Fruit fly (Drosophila melanogaster) whole organism, embryonic: Measurements from ENCODE around the gene CG5079.
A peak's percentile ranks its signal among the peaks of the same experiment; 100 is the strongest.

Experiments used
- Antp ChIP-seq: fragments of 200-800 bp; sonication (Bioruptor generic); optimal IDR thresholded peaks from 3 replicates; lab custom pipeline; 2016; ENCODE audit warnings: missing biosample characterization, missing genetic modification characterization
- Bteb2 ChIP-seq: fragments of 200-800 bp; sonication (Bioruptor generic); optimal IDR thresholded peaks from 2 replicates; lab custom pipeline; 2016; ENCODE audit warnings: missing biosample characterization, missing genetic modification characterization
- CG10267 ChIP-seq: fragments of 200-800 bp; sonication (Bioruptor generic); optimal IDR thresholded peaks from 2 replicates; lab custom pipeline; 2018; ENCODE audit warnings: missing biosample characterization, mild to moderate bottlenecking, missing genetic modification characterization, moderate library complexity
- CG10959 ChIP-seq: fragments of 200-800 bp; sonication (Bioruptor generic); IDR thresholded peaks from 2 replicates; pipeline ENCODE4 v1.3.6; 2022; ENCODE audit warnings: missing biosample characterization, missing genetic modification characterization
- CG11723 ChIP-seq: fragments of 200-800 bp; sonication (Bioruptor generic); optimal IDR thresholded peaks from 2 replicates; lab custom pipeline; 2017; ENCODE audit warnings: missing biosample characterization, mild to moderate bottlenecking, missing genetic modification characterization
- CG12744 ChIP-seq: fragments of 200-800 bp; sonication (Bioruptor generic); optimal IDR thresholded peaks from 2 replicates; lab custom pipeline; 2016; ENCODE audit warnings: missing biosample characterization, missing genetic modification characterization
- CG14667 ChIP-seq: fragments of 200-800 bp; sonication (Bioruptor generic); IDR thresholded peaks from 2 replicates; pipeline ENCODE4 v1.3.6; 2022; ENCODE audit warnings: missing biosample characterization, missing genetic modification characterization
- CG15601 ChIP-seq: fragments of 200-800 bp; sonication (Bioruptor generic); optimal IDR thresholded peaks from 3 replicates; lab custom pipeline; 2019; ENCODE audit warnings: missing biosample characterization, mild to moderate bottlenecking, missing genetic modification characterization, moderate library complexity
- CG17912 ChIP-seq: fragments of 200-800 bp; sonication (Bioruptor generic); optimal IDR thresholded peaks from 2 replicates; lab custom pipeline; 2018; ENCODE audit warnings: missing biosample characterization, mild to moderate bottlenecking, missing genetic modification characterization
- CG1792 ChIP-seq: fragments of 200-800 bp; sonication (Bioruptor generic); optimal IDR thresholded peaks from 2 replicates; lab custom pipeline; 2016; ENCODE audit warnings: missing biosample characterization, missing genetic modification characterization
- CG1832 ChIP-seq: fragments of 200-800 bp; sonication (Bioruptor generic); optimal IDR thresholded peaks from 2 replicates; lab custom pipeline; 2017; ENCODE audit warnings: missing biosample characterization, mild to moderate bottlenecking, missing genetic modification characterization, inconsistent platforms
- CG18599 ChIP-seq: fragments of 200-800 bp; sonication (Bioruptor generic); optimal IDR thresholded peaks from 3 replicates; lab custom pipeline; 2017; ENCODE audit warnings: missing biosample characterization, missing genetic modification characterization, mild to moderate bottlenecking, moderate library complexity, missing genetic modification reagents
- CG2199 ChIP-seq: fragments of 200-800 bp; sonication (Bioruptor generic); IDR thresholded peaks from 3 replicates; pipeline ENCODE4 v1.3.6; 2022; ENCODE audit warnings: missing biosample characterization, missing genetic modification characterization
- CG32767 ChIP-seq: fragments of 200-800 bp; sonication (Bioruptor generic); IDR thresholded peaks from 2 replicates; pipeline ENCODE4 v1.3.6; 2022; ENCODE audit warnings: missing biosample characterization, missing genetic modification characterization
- CG33213 ChIP-seq: fragments of 200-800 bp; sonication (Bioruptor generic); optimal IDR thresholded peaks from 3 replicates; lab custom pipeline; 2016; ENCODE audit warnings: missing biosample characterization, missing genetic modification characterization
- CG4424 ChIP-seq: fragments of 200-800 bp; sonication (Bioruptor generic); optimal IDR thresholded peaks from 3 replicates; lab custom pipeline; 2016; ENCODE audit warnings: missing biosample characterization, missing genetic modification characterization
- CG6175 ChIP-seq: fragments of 200-800 bp; sonication (Bioruptor generic); IDR thresholded peaks from 3 replicates; pipeline ENCODE4 v1.3.6; 2022; ENCODE audit warnings: missing biosample characterization, missing genetic modification characterization
- CG6683 ChIP-seq: fragments of 200-800 bp; sonication (Bioruptor generic); optimal IDR thresholded peaks from 2 replicates; lab custom pipeline; 2017; ENCODE audit warnings: missing biosample characterization, mild to moderate bottlenecking, missing genetic modification characterization, missing genetic modification reagents
- CG7786 ChIP-seq: fragments of 200-800 bp; sonication (Bioruptor generic); optimal IDR thresholded peaks from 2 replicates; lab custom pipeline; 2016; ENCODE audit warnings: missing biosample characterization, missing genetic modification characterization
- Doc3 ChIP-seq: fragments of 200-800 bp; sonication (Bioruptor generic); IDR thresholded peaks from 3 replicates; pipeline ENCODE4 v1.3.6; 2022; ENCODE audit warnings: missing biosample characterization, missing genetic modification characterization; ENCODE audit not compliant: partially characterized antibody
- H2.0 ChIP-seq: fragments of 200-800 bp; sonication (Bioruptor generic); IDR thresholded peaks from 2 replicates; pipeline ENCODE4 v1.3.6; 2022; ENCODE audit warnings: missing biosample characterization, missing genetic modification characterization
- HLH54F ChIP-seq: fragments of 200-800 bp; sonication (Bioruptor generic); optimal IDR thresholded peaks from 3 replicates; lab custom pipeline; 2016; ENCODE audit warnings: missing biosample characterization, missing genetic modification characterization
- HmgD ChIP-seq: fragments of 200-800 bp; sonication (Bioruptor generic); optimal IDR thresholded peaks from 3 replicates; lab custom pipeline; 2016; ENCODE audit warnings: missing biosample characterization, missing genetic modification characterization
- Kr ChIP-seq: fragments of 200-800 bp; sonication (Bioruptor generic); optimal IDR thresholded peaks from 2 replicates; lab custom pipeline; 2017; ENCODE audit warnings: missing biosample characterization, mild to moderate bottlenecking, missing genetic modification characterization
- Side ChIP-seq: fragments of 200-800 bp; sonication (Bioruptor generic); optimal IDR thresholded peaks from 2 replicates; lab custom pipeline; 2016; ENCODE audit warnings: missing biosample characterization, missing genetic modification characterization
- Trl ChIP-seq, 3 experiments: fragments of >200 bp in 2 of 3; fragments of 200-800 bp in 1 of 3; sonication (Bioruptor generic) in 1 of 3; optimal IDR thresholded peaks; 2 replicates in 1 of 3; 3 replicates in 2 of 3; lab custom pipeline; 2016 to 2017; ENCODE audit warnings: missing biosample characterization in 1 of 3, missing genetic modification characterization in 1 of 3
- abd-A ChIP-seq: fragments of 200-800 bp; sonication (Bioruptor generic); optimal IDR thresholded peaks from 3 replicates; lab custom pipeline; 2019; ENCODE audit warnings: missing biosample characterization, mild to moderate bottlenecking, missing genetic modification characterization, moderate library complexity
- ac ChIP-seq: fragments of 200-800 bp; sonication (Bioruptor generic); optimal IDR thresholded peaks from 3 replicates; lab custom pipeline; 2017; ENCODE audit warnings: missing biosample characterization, mild to moderate bottlenecking, missing genetic modification characterization
- br ChIP-seq: fragments of >200 bp; optimal IDR thresholded peaks from 2 replicates; lab custom pipeline; 2017
- cas ChIP-seq: fragments of 200-800 bp; sonication (Bioruptor generic); IDR thresholded peaks from 2 replicates; pipeline ENCODE4 v1.3.6; 2022; ENCODE audit warnings: missing biosample characterization, missing genetic modification characterization
- caup ChIP-seq: fragments of 200-800 bp; sonication (Bioruptor generic); optimal IDR thresholded peaks from 3 replicates; lab custom pipeline; 2017; ENCODE audit warnings: missing biosample characterization, mild to moderate bottlenecking, missing genetic modification characterization, moderate library complexity; ENCODE audit not compliant: severe bottlenecking
- cg ChIP-seq: fragments of 200-800 bp; sonication (Bioruptor generic); optimal IDR thresholded peaks from 3 replicates; lab custom pipeline; 2019; ENCODE audit warnings: missing biosample characterization, mild to moderate bottlenecking, missing genetic modification characterization, moderate library complexity
- croc ChIP-seq: fragments of 200-800 bp; sonication (Bioruptor generic); conservative IDR thresholded peaks from 3 replicates; pipeline ENCODE4 v1.3.6; 2022; ENCODE audit warnings: missing biosample characterization, missing genetic modification characterization
- crol ChIP-seq: fragments of 200-800 bp; sonication (Bioruptor generic); IDR thresholded peaks from 2 replicates; pipeline ENCODE4 v1.3.6; 2022; ENCODE audit warnings: missing biosample characterization, missing genetic modification characterization
- ems ChIP-seq: fragments of 200-800 bp; sonication (Bioruptor generic); optimal IDR thresholded peaks from 3 replicates; lab custom pipeline; 2016; ENCODE audit warnings: missing biosample characterization, missing genetic modification characterization
- gsb-n ChIP-seq: fragments of 200-800 bp; sonication (Bioruptor generic); optimal IDR thresholded peaks from 3 replicates; lab custom pipeline; 2018; ENCODE audit warnings: missing biosample characterization, mild to moderate bottlenecking, missing genetic modification characterization
- hbn ChIP-seq: fragments of 200-800 bp; sonication (Bioruptor generic); IDR thresholded peaks from 2 replicates; pipeline ENCODE4 v1.3.6; 2022; ENCODE audit warnings: missing biosample characterization, missing genetic modification characterization; ENCODE audit not compliant: partially characterized antibody
- jumu ChIP-seq: fragments of 200-800 bp; sonication (Bioruptor generic); optimal IDR thresholded peaks from 3 replicates; lab custom pipeline; 2016; ENCODE audit warnings: missing biosample characterization, missing genetic modification characterization
- kah ChIP-seq: fragments of 200-800 bp; sonication (Bioruptor generic); optimal IDR thresholded peaks from 2 replicates; lab custom pipeline; 2018; ENCODE audit warnings: missing biosample characterization, mild to moderate bottlenecking, missing genetic modification characterization
- kni ChIP-seq: fragments of 200-800 bp; sonication (Bioruptor generic); optimal IDR thresholded peaks from 3 replicates; lab custom pipeline; 2017; ENCODE audit warnings: mild to moderate bottlenecking, missing biosample characterization, missing genetic modification reagents, missing genetic modification characterization
- lab ChIP-seq: fragments of 200-800 bp; sonication (Bioruptor generic); optimal IDR thresholded peaks from 3 replicates; lab custom pipeline; 2017; ENCODE audit warnings: missing biosample characterization, missing genetic modification characterization, mild to moderate bottlenecking, moderate library complexity, missing genetic modification reagents
- lilli ChIP-seq: fragments of 200-800 bp; sonication (Bioruptor generic); optimal IDR thresholded peaks from 3 replicates; lab custom pipeline; 2016; ENCODE audit warnings: missing biosample characterization, missing genetic modification characterization
- run ChIP-seq: fragments of 200-800 bp; sonication (Bioruptor generic); optimal IDR thresholded peaks from 3 replicates; lab custom pipeline; 2018; ENCODE audit warnings: missing biosample characterization, mild to moderate bottlenecking, missing genetic modification characterization
- salm ChIP-seq: fragments of 200-800 bp; sonication (Bioruptor generic); optimal IDR thresholded peaks from 2 replicates; lab custom pipeline; 2018; ENCODE audit warnings: missing biosample characterization, mild to moderate bottlenecking, missing genetic modification characterization
- seq ChIP-seq: fragments of 200-800 bp; sonication (Bioruptor generic); IDR thresholded peaks from 2 replicates; pipeline ENCODE4 v1.3.6; 2022; ENCODE audit warnings: missing biosample characterization, missing genetic modification characterization
- stwl ChIP-seq: fragments of 200-800 bp; sonication (Bioruptor generic); optimal IDR thresholded peaks from 3 replicates; lab custom pipeline; 2018; ENCODE audit warnings: missing biosample characterization, mild to moderate bottlenecking, missing genetic modification characterization, moderate library complexity
- tup ChIP-seq: fragments of 200-800 bp; sonication (Bioruptor generic); optimal IDR thresholded peaks from 2 replicates; lab custom pipeline; 2016; ENCODE audit warnings: missing biosample characterization, mild to moderate bottlenecking, missing genetic modification characterization, moderate library complexity
- tx ChIP-seq: fragments of 200-800 bp; sonication (Bioruptor generic); optimal IDR thresholded peaks from 2 replicates; lab custom pipeline; 2016; ENCODE audit warnings: missing biosample characterization, missing genetic modification characterization
- vfl ChIP-seq: fragments of 200-800 bp; sonication (Bioruptor generic); optimal IDR thresholded peaks from 2 replicates; lab custom pipeline; 2016; ENCODE audit warnings: missing biosample characterization, missing genetic modification characterization
- zen2 ChIP-seq: fragments of 200-800 bp; sonication (Bioruptor generic); IDR thresholded peaks from 3 replicates; pipeline ENCODE4 v1.3.6; 2022; ENCODE audit warnings: missing biosample characterization, missing genetic modification characterization; ENCODE audit not compliant: partially characterized antibody

The CG5079 gene

dm6 chr3R:25647577-25648257 lies 34.3 kb downstream of the CG5079 start (continued):
- TF ChIP-seq CG6683 (GFP tag; lab: Kevin White, UChicago) (no peak), tup (GFP tag; lab: Kevin White, UChicago) (no peak), CG4424 (GFP tag; lab: Kevin White, UChicago) (peak; percentile 13), CG12744 (GFP tag; lab: Kevin White, UChicago) (no peak), CG10959 (GFP tag; lab: Robert Waterston, UW) (no peak), HLH54F (GFP tag; lab: Kevin White, UChicago) (no peak), cg (GFP tag; lab: Kevin White, UChicago) (peak; percentile 87), Trl (optimal IDR thresholded peaks at IDR 0.05; lab: Kevin White, UChicago) (no peak), Trl (GFP tag; optimal IDR thresholded peaks at IDR 0.05; lab: Kevin White, UChicago) (peak; percentile 51), Antp (GFP tag; lab: Kevin White, UChicago) (no peak), CG10267 (tag; lab: Kevin White, UChicago) (no peak), Side (peak; percentile 41), CG17912 (GFP tag; lab: Kevin White, UChicago) (no peak), Doc3 (GFP tag; lab: Robert Waterston, UW) (peak; percentile 52; the same call in 2 of the 3 replicates), vfl (GFP tag; lab: Kevin White, UChicago) (no peak), run (tag; lab: Kevin White, UChicago) (no peak), CG6175 (GFP tag; lab: Robert Waterston, UW) (no peak), CG1792 (GFP tag; lab: Kevin White, UChicago) (no peak), CG2199 (GFP tag; lab: Robert Waterston, UW) (0 out of 3 replicates have a peak, but pooled peaks have one; percentile 55), lab (GFP tag; lab: Kevin White, UChicago) (no peak), caup (GFP tag; lab: Kevin White, UChicago) (no peak), zen2 (GFP tag; lab: Robert Waterston, UW) (peak; percentile 65; the same call in 2 of the 3 replicates), abd-A (peak; percentile 73), stwl (peak; percentile 86), br (lab: Kevin White, UChicago) (no peak), jumu (no peak), ems (GFP tag; lab: Kevin White, UChicago) (no peak), kah (GFP tag; lab: Kevin White, UChicago) (no peak), Bteb2 (no peak), CG14667 (GFP tag; lab: Robert Waterston, UW) (no peak), seq (GFP tag; lab: Robert Waterston, UW) (no peak), CG11723 (GFP tag; lab: Kevin White, UChicago) (no peak), gsb-n (tag; lab: Kevin White, UChicago) (peak; percentile 39), CG7786 (GFP tag; lab: Kevin White, UChicago) (no peak), crol (no peak), cas (no peak), CG1832 (GFP tag; lab: Kevin White, UChicago) (peak; percentile 65), ac (GFP tag; lab: Kevin White, UChicago) (no peak), lilli (GFP tag; lab: Kevin White, UChicago) (no peak), hbn (peak; percentile 55; the same call in 1 of the 2 replicates), tx (GFP tag; lab: Kevin White, UChicago) (no peak), H2.0 (GFP tag; lab: Robert Waterston, UW) (no peak), CG18599 (no peak), CG33213 (GFP tag; lab: Kevin White, UChicago) (peak; percentile 12), salm (no peak), CG32767 (GFP tag; lab: Robert Waterston, UW) (peak; percentile 70), CG15601 (peak; percentile 13), croc (no peak), HmgD (GFP tag; lab: Kevin White, UChicago) (peak; percentile 51), kni (peak; percentile 85), Kr (no peak)
